Worm (Caenorhabditis elegans) whole organism, L4/young adult: Measurements from ENCODE around the gene col-159.

ENCODE experiments used
- dao-5 ChIP-seq: sonication (generic microtip); optimal IDR thresholded peaks from 2 replicates; lab custom pipeline; 2016; ENCODE audit warnings: missing genotype, missing genetic modification characterization, moderate library complexity, missing compliant biosample characterization
- him-1 ChIP-seq: sonication (generic microtip); optimal IDR thresholded peaks from 2 replicates; lab custom pipeline; 2016; ENCODE audit warnings: missing genotype, missing genetic modification reagents, missing genetic modification characterization, missing compliant biosample characterization

- no peak for TF ChIP-seq him-1 (tag; lab: Kevin White, UChicago)
- no peak for TF ChIP-seq dao-5 (tag; lab: Kevin White, UChicago)
Observed at ce11 chrV:13235313-13235712, 33.3 kb upstream of the col-159 start.
